Worm (Caenorhabditis elegans): Measurements from ENCODE around the gene C16B8.3.

ce11 chrX:3937884-3938283, 30.6 kb downstream of the C16B8.3 start:
- no peak for TF ChIP-seq nhr-67 (tag; optimal IDR thresholded peaks at IDR 0.05)
- TF ChIP-seq pha-4 (tag; optimal IDR thresholded peaks at IDR 0.05) = no peak
- no peak for TF ChIP-seq aly-2 (tag; optimal IDR thresholded peaks at IDR 0.05)
- TF ChIP-seq nhr-12 (tag; optimal IDR thresholded peaks at IDR 0.05) = no peak
